Fruit fly (Drosophila melanogaster) whole organism, prepupa: ENCODE data around the gene CG7907.

Experiments used
- CG1621 ChIP-seq: fragments of 200-800 bp; sonication (Bioruptor generic); optimal IDR thresholded peaks from 3 replicates; lab custom pipeline; 2018; ENCODE audit warnings: missing biosample characterization, mild to moderate bottlenecking, missing genetic modification characterization
- Ets96B ChIP-seq: fragments of 200-800 bp; optimal IDR thresholded peaks from 2 replicates; lab custom pipeline; 2019; ENCODE audit warnings: missing biosample characterization, mild to moderate bottlenecking, missing genetic modification characterization, moderate library complexity
- fd85E ChIP-seq: fragments of 200-800 bp; sonication (Bioruptor generic); optimal IDR thresholded peaks from 3 replicates; lab custom pipeline; 2016; ENCODE audit warnings: missing biosample characterization, missing genetic modification characterization
- vri ChIP-seq: fragments of 200-800 bp; sonication (Bioruptor generic); optimal IDR thresholded peaks from 3 replicates; lab custom pipeline; 2016; ENCODE audit warnings: missing biosample characterization, mild to moderate bottlenecking, missing genetic modification characterization

DNA sequence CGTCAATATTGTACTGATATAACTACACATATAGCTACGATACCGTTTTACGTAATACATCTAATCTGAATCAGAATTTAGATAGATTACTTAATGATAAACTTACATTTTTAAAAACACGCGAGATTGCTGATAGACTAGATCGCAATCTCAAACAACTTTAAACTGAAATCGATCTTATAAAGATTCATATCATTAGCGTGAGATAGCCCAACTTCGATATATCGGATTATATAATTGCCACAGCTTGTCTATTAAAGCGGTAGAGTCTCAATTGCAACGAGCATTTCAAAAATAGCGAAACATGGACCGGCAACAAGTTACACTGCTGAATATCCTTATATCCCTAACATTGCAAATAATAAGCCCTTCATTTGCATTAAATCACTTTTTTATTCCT lies 5.3 kb downstream of the CG7907 start, which contains the start of gene CheB93b:
- TF ChIP-seq CG1621 (tag; lab: Kevin White, UChicago) (no peak), Ets96B (no peak), fd85E (GFP tag; lab: Kevin White, UChicago) (no peak), vri (GFP tag; lab: Kevin White, UChicago) (no peak)
